Worm (Caenorhabditis elegans): Measurements from ENCODE around the gene vrp-1.

The vrp-1 gene

DNA sequence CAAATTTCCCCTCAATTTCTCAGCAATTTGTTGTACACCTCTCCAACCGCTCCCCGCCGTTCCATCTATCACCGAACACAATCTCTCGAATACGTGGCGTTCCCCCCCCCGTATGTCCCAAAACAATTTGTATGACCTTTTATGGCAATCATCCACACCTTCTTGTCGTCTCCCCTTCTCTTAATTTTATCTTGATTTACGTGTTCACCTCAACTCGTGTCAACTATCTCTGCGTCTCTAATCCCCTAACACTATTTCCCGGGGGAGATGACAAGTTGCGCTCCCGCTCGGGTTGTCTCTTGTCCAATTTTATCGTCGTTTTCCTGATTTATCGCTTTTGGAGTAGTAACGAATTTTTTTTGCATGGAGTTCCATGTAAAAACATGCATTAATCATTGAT lies 2.2 kb downstream of the vrp-1 start (continued):
- no peak for TF ChIP-seq ztf-4 (tag; optimal IDR thresholded peaks at IDR 0.05)
- TF ChIP-seq ceh-82 (tag; optimal IDR thresholded peaks at IDR 0.05) = no peak
- TF ChIP-seq F13H6.1 (tag; optimal IDR thresholded peaks at IDR 0.05) = no peak
- TF ChIP-seq nhr-237 (tag; optimal IDR thresholded peaks at IDR 0.05) = no peak
- no peak for TF ChIP-seq nhr-21 (tag; optimal IDR thresholded peaks at IDR 0.05)

DNA sequence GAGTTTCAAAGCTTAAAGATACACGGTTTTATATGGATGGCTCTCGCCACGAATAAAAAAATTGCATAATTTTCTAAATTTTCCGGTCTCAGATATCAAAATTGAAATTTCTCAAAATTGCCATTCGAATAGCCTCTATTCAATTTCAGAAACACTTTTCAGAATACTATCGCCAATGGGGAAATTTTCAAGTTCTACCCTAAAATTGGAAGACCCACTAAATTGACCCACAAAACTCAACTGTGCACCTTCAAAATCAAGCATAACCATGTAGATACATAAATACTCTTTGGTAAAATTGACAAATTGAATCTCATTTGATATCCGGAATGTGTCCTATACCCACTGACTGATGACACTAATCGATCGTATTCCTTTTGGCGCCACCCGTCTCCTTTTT lies 3.8 kb downstream of the vrp-1 start:
- TF ChIP-seq C34F6.9 (tag; optimal IDR thresholded peaks at IDR 0.05) = no peak
- TF ChIP-seq ztf-4 (tag; optimal IDR thresholded peaks at IDR 0.05) = no peak
- no peak for TF ChIP-seq F13H6.1 (tag; optimal IDR thresholded peaks at IDR 0.05)
- no peak for TF ChIP-seq aly-2 (tag; optimal IDR thresholded peaks at IDR 0.05)
- no peak for TF ChIP-seq ztf-1 (GFP tag; conservative IDR thresholded peaks at IDR 0.05)
- no peak for TF ChIP-seq mbf-1 (tag; optimal IDR thresholded peaks at IDR 0.05)
- no peak for TF ChIP-seq R02D3.7 (tag; optimal IDR thresholded peaks at IDR 0.05)
- no peak for TF ChIP-seq nhr-25 (tag; optimal IDR thresholded peaks at IDR 0.05)
- TF ChIP-seq ceh-82 (tag; optimal IDR thresholded peaks at IDR 0.05) = no peak
- no peak for TF ChIP-seq nhr-6 (tag; optimal IDR thresholded peaks at IDR 0.05)
- TF ChIP-seq sem-4 (tag; optimal IDR thresholded peaks at IDR 0.05) = no peak
- no peak for TF ChIP-seq ama-1 (optimal IDR thresholded peaks at IDR 0.05)
- TF ChIP-seq unc-55 (GFP tag; optimal IDR thresholded peaks at IDR 0.05) = no peak
- no peak for TF ChIP-seq lin-39 (tag; optimal IDR thresholded peaks at IDR 0.05)
- TF ChIP-seq nhr-129 (tag; optimal IDR thresholded peaks at IDR 0.05) = no peak
- no peak for TF ChIP-seq blmp-1 (tag; optimal IDR thresholded peaks at IDR 0.05; ENCODE audit: insufficient read depth)
- TF ChIP-seq elt-3 (tag; optimal IDR thresholded peaks at IDR 0.05) = no peak
- TF ChIP-seq snpc-4 (tag; optimal IDR thresholded peaks at IDR 0.05) = no peak

DNA sequence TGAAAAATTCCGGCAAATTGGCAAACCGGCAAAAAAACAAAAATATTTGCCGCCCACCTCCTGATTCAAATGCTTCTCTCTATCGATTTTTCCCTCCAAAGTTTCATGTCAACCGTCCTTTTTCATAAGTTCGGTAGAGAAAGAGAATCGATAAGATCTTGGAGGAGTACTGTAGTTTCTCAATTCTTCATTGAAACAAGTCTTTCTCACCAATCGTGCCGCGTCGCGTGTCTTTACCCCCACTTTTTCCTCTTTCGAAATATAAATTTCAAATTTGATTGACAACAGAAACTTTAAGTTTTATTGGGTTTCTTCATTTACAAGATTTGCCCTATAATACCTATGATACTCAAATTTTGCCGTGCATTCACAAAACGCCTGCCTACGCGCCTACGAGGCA lies 6.2 kb downstream of the vrp-1 start:
- TF ChIP-seq lsy-2 (tag; optimal IDR thresholded peaks at IDR 0.05) (peak in 1 of 2 experiments; percentile 50), nhr-10 (tag; optimal IDR thresholded peaks at IDR 0.05) (no peak)

DNA sequence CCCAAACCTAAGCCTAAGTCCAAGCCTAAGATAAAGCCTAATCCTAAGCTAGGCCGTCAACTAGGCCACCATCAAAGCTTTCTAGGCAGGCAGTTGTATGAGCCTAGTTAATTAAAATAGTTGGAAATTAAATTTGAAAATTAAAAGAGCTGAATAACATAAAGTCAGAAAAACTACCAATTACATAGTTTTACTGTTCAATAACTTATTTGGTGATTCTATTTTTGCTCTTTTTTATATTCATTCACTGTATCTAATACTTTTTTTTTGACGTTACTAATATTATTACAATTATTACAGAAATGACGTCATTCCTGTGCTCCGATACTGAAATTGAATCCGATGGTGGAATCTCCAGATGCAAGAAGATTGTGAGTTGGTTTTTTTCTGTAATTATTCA lies 7.1 kb downstream of the vrp-1 start, which contains the start of gene lin-22:
Gene lin-22, plus strand, starts transcription at position 301 of the 400 bp plus-strand sequence.
- TF ChIP-seq mdl-1 (tag; optimal IDR thresholded peaks at IDR 0.05) (no peak), lin-13 (GFP tag; optimal IDR thresholded peaks at IDR 0.05) (no peak), dmd-4 (tag; optimal IDR thresholded peaks at IDR 0.05) (no peak), lsy-2 (tag; optimal IDR thresholded peaks at IDR 0.05) (no peak), nhr-12 (tag; optimal IDR thresholded peaks at IDR 0.05) (no peak), sma-9 (GFP tag; optimal IDR thresholded peaks at IDR 0.05) (no peak), sma-9 (tag; optimal IDR thresholded peaks at IDR 0.05) (no peak), R02D3.7 (tag; optimal IDR thresholded peaks at IDR 0.05) (no peak), lin-39 (tag; optimal IDR thresholded peaks at IDR 0.05) (no peak), unc-39 (tag; optimal IDR thresholded peaks at IDR 0.05) (no peak), skn-1 (tag; optimal IDR thresholded peaks at IDR 0.05) (no peak), peb-1 (tag; optimal IDR thresholded peaks at IDR 0.05) (no peak), ztf-1 (GFP tag; conservative IDR thresholded peaks at IDR 0.05) (no peak), nhr-21 (tag; optimal IDR thresholded peaks at IDR 0.05) (no peak), nhr-129 (tag; optimal IDR thresholded peaks at IDR 0.05) (no peak), nhr-23 (tag; optimal IDR thresholded peaks at IDR 0.05) (no peak), egl-27 (tag; optimal IDR thresholded peaks at IDR 0.05) (no peak), aly-2 (tag; optimal IDR thresholded peaks at IDR 0.05) (no peak), sem-4 (tag; optimal IDR thresholded peaks at IDR 0.05) (no peak)

DNA sequence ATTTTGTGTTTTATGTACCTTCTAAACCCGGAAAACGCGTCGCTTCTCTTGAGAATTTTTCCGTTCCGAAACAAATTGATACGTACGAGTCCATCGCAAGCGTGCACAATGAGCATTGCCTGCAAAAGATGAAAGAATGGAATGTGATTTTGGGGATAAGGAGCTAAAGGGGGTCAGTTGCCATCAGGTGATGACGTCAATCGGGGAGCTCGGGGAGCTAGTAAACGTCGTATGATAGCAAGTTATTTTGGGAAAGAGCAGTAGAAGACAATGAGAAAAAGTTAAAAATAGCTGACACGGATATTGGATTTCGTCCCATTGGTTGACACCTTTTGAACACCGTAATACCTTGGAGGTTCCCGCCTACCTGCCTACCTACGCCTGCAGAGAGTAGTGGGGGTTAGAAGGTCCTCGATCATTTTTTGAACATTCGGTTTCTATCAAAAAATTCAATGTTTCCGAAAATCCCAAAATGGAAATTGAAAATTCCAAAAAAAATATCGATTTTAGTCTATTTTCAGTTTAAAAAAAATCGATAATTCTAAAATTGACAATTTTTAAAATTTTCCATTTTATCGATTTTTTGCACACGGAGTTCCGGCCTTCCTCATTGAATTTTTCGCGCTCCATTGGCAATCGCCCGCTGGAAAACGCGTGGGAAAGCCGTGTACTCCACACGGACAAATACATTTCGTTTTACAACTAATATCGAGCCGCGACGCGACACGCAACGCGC lies 13.7 kb downstream of the vrp-1 start:
- no peak for TF ChIP-seq nhr-23 (tag; optimal IDR thresholded peaks at IDR 0.05)
- TF ChIP-seq lin-39 (tag; optimal IDR thresholded peaks at IDR 0.05) = no peak
- no peak for TF ChIP-seq blmp-1 (tag; optimal IDR thresholded peaks at IDR 0.05; ENCODE audit: insufficient read depth)
- no peak for TF ChIP-seq mbf-1 (tag; optimal IDR thresholded peaks at IDR 0.05)
- peak; percentile 49 for TF ChIP-seq ztf-4 (tag; optimal IDR thresholded peaks at IDR 0.05)
- peak; percentile 61 for TF ChIP-seq F13H6.1 (tag; optimal IDR thresholded peaks at IDR 0.05)
- TF ChIP-seq lin-13 (GFP tag; optimal IDR thresholded peaks at IDR 0.05) = no peak
- TF ChIP-seq aly-2 (tag; optimal IDR thresholded peaks at IDR 0.05) = no peak
- TF ChIP-seq C34F6.9 (tag; optimal IDR thresholded peaks at IDR 0.05) = peak; percentile 36
- TF ChIP-seq lsy-2 (tag; optimal IDR thresholded peaks at IDR 0.05) = peak in 1 of 2 experiments; percentile 50
- no peak for TF ChIP-seq ztf-11 (tag; optimal IDR thresholded peaks at IDR 0.05)
- peak; percentile 61 for TF ChIP-seq nhr-129 (tag; optimal IDR thresholded peaks at IDR 0.05)
- TF ChIP-seq peb-1 (tag; optimal IDR thresholded peaks at IDR 0.05) = no peak
- no peak for TF ChIP-seq zag-1 (tag; optimal IDR thresholded peaks at IDR 0.05)
- TF ChIP-seq elt-3 (tag; optimal IDR thresholded peaks at IDR 0.05) = no peak
- no peak for TF ChIP-seq sma-3 (GFP tag; optimal IDR thresholded peaks at IDR 0.05)
- peak; percentile 82 for TF ChIP-seq sma-9 (GFP tag; optimal IDR thresholded peaks at IDR 0.05)
- no peak for TF ChIP-seq sma-9 (tag; optimal IDR thresholded peaks at IDR 0.05)

All from whole organism, L2 larva.